Worm (Caenorhabditis elegans) whole organism, L3 larva: ENCODE data around the gene F18E9.3.
"Not testable (repeated sequence)": the region's sequence is repeated elsewhere in the genome, so short reads cannot be mapped to it uniquely, and the experiment has no call there.

ENCODE experiments used
- daf-12 ChIP-seq: fragments of 150-350 bp; optimal IDR thresholded peaks from 2 replicates; lab custom pipeline; 2014; ENCODE audit warnings: missing biosample characterization, missing genetic modification reagents, missing genetic modification characterization
- egl-27 ChIP-seq: sonication (generic microtip); optimal IDR thresholded peaks from 4 replicates; lab custom pipeline; 2017; ENCODE audit warnings: missing biosample characterization, missing genetic modification reagents, missing genetic modification characterization
- hmg-11 ChIP-seq: sonication (generic microtip); optimal IDR thresholded peaks from 2 replicates; lab custom pipeline; 2016; ENCODE audit warnings: missing genetic modification characterization, missing compliant biosample characterization
- nhr-12 ChIP-seq: fragments of 150-350 bp; optimal IDR thresholded peaks from 2 replicates; lab custom pipeline; 2014; ENCODE audit warnings: missing biosample characterization, missing genetic modification characterization
- nhr-67 ChIP-seq: fragments of 150-350 bp; optimal IDR thresholded peaks from 2 replicates; lab custom pipeline; 2014; ENCODE audit warnings: missing biosample characterization, missing genetic modification characterization
- unc-39 ChIP-seq: sonication (generic microtip); optimal IDR thresholded peaks from 4 replicates; lab custom pipeline; 2017; ENCODE audit warnings: missing biosample characterization, missing genetic modification characterization

ce11 chrX:8538262-8538776 lies 47.6 kb upstream of the F18E9.3 start, which contains the start of the genes nspc-4 and nspc-5:
- not testable (repeated sequence) for TF ChIP-seq daf-12 (tag; lab: Kevin White, UChicago); nhr-67 (tag; lab: Kevin White, UChicago); unc-39; nhr-12; hmg-11 (tag; lab: Kevin White, UChicago); egl-27
